Worm (Caenorhabditis elegans): ENCODE results near the gene natb-1.

The natb-1 gene

DNA sequence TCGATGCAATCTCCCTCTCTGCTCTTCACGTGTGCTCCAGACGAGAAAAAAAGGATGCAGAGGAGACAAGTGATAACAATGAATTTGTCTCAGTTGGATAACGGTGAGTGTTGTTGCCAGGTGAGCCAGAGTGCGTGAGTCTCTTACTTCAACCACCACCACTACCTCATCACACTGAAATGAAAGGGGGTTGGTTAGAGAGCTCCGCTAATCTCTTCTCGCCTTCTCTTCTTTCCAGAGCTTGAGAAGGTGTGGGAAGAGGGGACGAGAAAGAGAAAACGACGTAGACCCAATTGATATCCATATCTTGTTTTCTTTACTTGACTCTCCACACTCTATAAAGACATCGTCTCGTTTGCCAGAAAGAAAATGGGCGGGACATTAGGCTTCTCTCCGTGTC lies 11.9 kb downstream of the natb-1 start:
- TF ChIP-seq nhr-23 (tag; optimal IDR thresholded peaks at IDR 0.05) (no peak), sma-9 (GFP tag; optimal IDR thresholded peaks at IDR 0.05) (no peak), sma-9 (tag; optimal IDR thresholded peaks at IDR 0.05) (no peak), unc-62 (GFP tag; optimal IDR thresholded peaks at IDR 0.05) (no peak), aly-2 (tag; optimal IDR thresholded peaks at IDR 0.05) (no peak)

DNA sequence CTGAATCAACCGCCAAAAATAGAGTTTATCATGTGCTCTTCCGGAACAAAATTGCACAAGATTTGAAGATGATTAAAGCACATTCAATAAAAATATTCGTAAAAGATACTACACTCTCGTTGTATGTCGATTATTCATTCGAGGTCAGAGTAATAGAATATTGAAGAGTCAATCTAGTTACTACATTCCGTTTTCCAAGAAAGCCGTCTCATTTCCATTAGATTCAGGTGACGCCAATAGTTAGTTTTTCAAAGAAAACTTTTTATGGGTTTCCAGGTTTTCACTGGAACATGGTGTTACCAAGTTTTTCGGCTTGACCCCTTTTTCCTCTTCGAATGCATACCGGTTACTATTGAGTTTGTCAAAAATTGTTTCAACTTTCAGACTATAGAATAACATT lies 12.7 kb downstream of the natb-1 start:
- no peak for TF ChIP-seq aly-2 (tag; optimal IDR thresholded peaks at IDR 0.05)
- TF ChIP-seq nhr-77 (tag; optimal IDR thresholded peaks at IDR 0.05), result no peak
- no peak for TF ChIP-seq F13H6.1 (tag; optimal IDR thresholded peaks at IDR 0.05)
- no peak for TF ChIP-seq zag-1 (tag; optimal IDR thresholded peaks at IDR 0.05)
- TF ChIP-seq crh-2 (tag; optimal IDR thresholded peaks at IDR 0.05), result no peak
- no peak for TF ChIP-seq nhr-23 (tag; optimal IDR thresholded peaks at IDR 0.05)
- TF ChIP-seq mab-5 (tag; optimal IDR thresholded peaks at IDR 0.05), result no peak
- TF ChIP-seq sma-3 (GFP tag; optimal IDR thresholded peaks at IDR 0.05), result no peak
- TF ChIP-seq unc-39 (tag; optimal IDR thresholded peaks at IDR 0.05), result no peak
- TF ChIP-seq peb-1 (tag; optimal IDR thresholded peaks at IDR 0.05), result no peak
- TF ChIP-seq unc-55 (GFP tag; optimal IDR thresholded peaks at IDR 0.05), result peak; percentile 54
- TF ChIP-seq nhr-11 (tag; optimal IDR thresholded peaks at IDR 0.05), result no peak
- peak; percentile 11 for TF ChIP-seq nhr-21 (tag; optimal IDR thresholded peaks at IDR 0.05)
- TF ChIP-seq nhr-10 (tag; optimal IDR thresholded peaks at IDR 0.05), result no peak
- no peak for TF ChIP-seq elt-1 (tag; optimal IDR thresholded peaks at IDR 0.05)
- no peak for TF ChIP-seq sma-9 (GFP tag; optimal IDR thresholded peaks at IDR 0.05)
- no peak for TF ChIP-seq sma-9 (tag; optimal IDR thresholded peaks at IDR 0.05)
- TF ChIP-seq egl-27 (tag; optimal IDR thresholded peaks at IDR 0.05), result no peak
- TF ChIP-seq ama-1 (optimal IDR thresholded peaks at IDR 0.05), result no peak
- peak in 1 of 2 experiments; percentile 28 for TF ChIP-seq lsy-2 (tag; optimal IDR thresholded peaks at IDR 0.05)
- TF ChIP-seq ceh-82 (tag; optimal IDR thresholded peaks at IDR 0.05), result no peak
- no peak for TF ChIP-seq gmeb-1 (tag; optimal IDR thresholded peaks at IDR 0.05)

DNA sequence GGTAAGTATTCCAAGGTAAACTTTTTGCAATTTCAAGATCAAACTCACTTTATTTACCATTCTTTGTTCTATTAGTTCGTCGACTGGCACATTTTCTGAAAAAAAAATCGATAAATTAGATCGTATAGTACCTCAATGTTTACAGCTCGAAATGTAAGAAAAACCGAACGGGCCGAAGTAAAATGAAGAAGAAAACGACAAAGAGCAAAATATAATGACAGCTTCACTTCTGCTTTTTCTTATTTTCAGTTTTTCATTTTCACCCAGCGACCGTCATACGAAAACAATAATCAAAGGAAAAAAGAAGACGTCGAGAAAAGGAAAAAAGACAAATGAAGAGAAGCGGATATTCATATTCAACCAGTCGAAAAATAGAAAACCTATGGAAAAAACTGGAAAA lies 14.1 kb downstream of the natb-1 start, which contains the start of gene che-7:
TSS of gene che-7 (minus strand) at position 101 of the 400 bp plus-strand sequence.
- TF ChIP-seq ama-1 (optimal IDR thresholded peaks at IDR 0.05) (no peak), nhr-25 (tag; optimal IDR thresholded peaks at IDR 0.05) (no peak), nhr-12 (tag; optimal IDR thresholded peaks at IDR 0.05) (no peak), R02D3.7 (tag; optimal IDR thresholded peaks at IDR 0.05) (no peak), lsy-2 (tag; optimal IDR thresholded peaks at IDR 0.05) (no peak), sma-9 (GFP tag; optimal IDR thresholded peaks at IDR 0.05) (no peak), sma-9 (tag; optimal IDR thresholded peaks at IDR 0.05) (no peak), peb-1 (tag; optimal IDR thresholded peaks at IDR 0.05) (no peak), lin-13 (GFP tag; optimal IDR thresholded peaks at IDR 0.05) (no peak), nhr-237 (tag; optimal IDR thresholded peaks at IDR 0.05) (no peak), mab-5 (tag; optimal IDR thresholded peaks at IDR 0.05) (no peak), unc-55 (GFP tag; optimal IDR thresholded peaks at IDR 0.05) (no peak), zag-1 (tag; optimal IDR thresholded peaks at IDR 0.05) (no peak), aly-2 (tag; optimal IDR thresholded peaks at IDR 0.05) (no peak), alr-1 (tag; optimal IDR thresholded peaks at IDR 0.05) (no peak), egl-27 (tag; optimal IDR thresholded peaks at IDR 0.05) (no peak)

- no peak for TF ChIP-seq C34F6.9 (tag; optimal IDR thresholded peaks at IDR 0.05)
- TF ChIP-seq blmp-1 (tag; optimal IDR thresholded peaks at IDR 0.05; ENCODE audit: insufficient read depth), result no peak
- TF ChIP-seq nhr-12 (tag; optimal IDR thresholded peaks at IDR 0.05), result no peak
- no peak for TF ChIP-seq mdl-1 (tag; optimal IDR thresholded peaks at IDR 0.05)
- TF ChIP-seq F13H6.1 (tag; optimal IDR thresholded peaks at IDR 0.05), result no peak
- no peak for TF ChIP-seq unc-62 (GFP tag; optimal IDR thresholded peaks at IDR 0.05)
- no peak for TF ChIP-seq nhr-6 (tag; optimal IDR thresholded peaks at IDR 0.05)
- no peak for TF ChIP-seq sma-3 (GFP tag; optimal IDR thresholded peaks at IDR 0.05)
- no peak for TF ChIP-seq zag-1 (tag; optimal IDR thresholded peaks at IDR 0.05)
- no peak for TF ChIP-seq nhr-11 (tag; optimal IDR thresholded peaks at IDR 0.05)
- TF ChIP-seq ceh-82 (tag; optimal IDR thresholded peaks at IDR 0.05), result no peak
- no peak for TF ChIP-seq ztf-11 (tag; optimal IDR thresholded peaks at IDR 0.05)
- TF ChIP-seq ztf-1 (GFP tag; conservative IDR thresholded peaks at IDR 0.05), result no peak
Observed at ce11 chrV:7964429-7964828, 18.8 kb downstream of the natb-1 start.

DNA sequence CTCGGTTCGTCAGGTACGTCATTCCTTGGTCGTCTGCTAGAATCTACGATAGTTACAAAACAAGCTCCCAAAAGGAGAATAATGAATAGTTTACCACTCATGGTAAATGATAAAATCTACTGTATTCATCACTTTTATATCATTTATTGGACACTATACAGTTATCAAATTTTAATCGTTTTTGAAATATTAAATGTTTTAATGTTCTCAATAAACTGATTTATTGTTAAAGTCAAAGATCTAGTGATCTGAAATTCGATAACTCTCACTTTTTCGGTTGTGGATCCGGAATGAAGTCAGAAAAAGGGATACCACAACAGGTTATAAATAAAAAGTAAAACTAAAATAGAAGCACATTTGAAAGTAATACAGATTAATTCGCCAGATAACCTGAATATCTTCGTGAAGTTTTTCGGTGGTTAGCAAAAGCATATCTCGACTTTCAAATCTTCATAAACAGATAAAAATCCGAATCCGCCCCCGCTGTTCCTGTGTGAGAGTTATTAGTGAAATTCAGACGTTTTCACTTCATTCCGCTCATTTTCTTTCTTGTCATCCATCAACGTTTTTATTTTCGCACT lies 24.4 kb downstream of the natb-1 start, which contains the start of the genes clec-217 and F26D11.2:
TSS of gene clec-217 (minus strand) at position 101 of the 581 bp plus-strand sequence.
TSS of gene F26D11.2 (plus strand) at position 531 of the 581 bp plus-strand sequence.
- TF ChIP-seq F13H6.1 (tag; optimal IDR thresholded peaks at IDR 0.05) (no peak), nhr-12 (tag; optimal IDR thresholded peaks at IDR 0.05) (no peak), ztf-1 (GFP tag; conservative IDR thresholded peaks at IDR 0.05) (no peak), lsy-2 (tag; optimal IDR thresholded peaks at IDR 0.05) (no peak), C34F6.9 (tag; optimal IDR thresholded peaks at IDR 0.05) (no peak), nhr-77 (tag; optimal IDR thresholded peaks at IDR 0.05) (no peak), unc-55 (GFP tag; optimal IDR thresholded peaks at IDR 0.05) (no peak), gmeb-1 (tag; optimal IDR thresholded peaks at IDR 0.05) (no peak), lin-13 (GFP tag; optimal IDR thresholded peaks at IDR 0.05) (no peak)

All from whole organism, L2 larva.